Worm (Caenorhabditis elegans): ENCODE measurements around the gene gst-37.

gst-37 gene

DNA sequence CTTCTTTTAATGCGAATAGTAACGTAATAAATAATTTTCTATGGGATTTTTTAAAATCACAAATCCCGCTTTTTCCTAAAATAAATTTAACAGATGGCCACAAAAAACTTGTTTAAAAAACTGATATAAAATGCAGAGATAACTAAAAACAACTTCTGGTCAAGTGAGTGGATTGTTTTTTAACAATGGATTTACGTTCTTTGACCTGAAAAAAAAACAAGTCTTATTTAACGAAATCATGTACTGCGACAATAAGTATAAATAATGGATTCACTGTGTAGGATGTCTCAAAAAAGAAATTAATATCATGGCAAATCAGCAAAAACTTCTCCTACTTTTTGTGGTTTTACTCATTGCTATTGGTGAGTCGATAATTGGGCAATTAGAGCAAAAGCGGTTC lies 35.7 kb downstream of the gst-37 start, which contains the start of gene fipr-25:
TSS of gene fipr-25 (plus strand) at position 301 of the 400 bp plus-strand sequence.
- TF ChIP-seq ceh-16 (tag; optimal IDR thresholded peaks at IDR 0.05) = no peak
- no peak for TF ChIP-seq lin-13 (GFP tag; optimal IDR thresholded peaks at IDR 0.05)
- no peak for TF ChIP-seq R02D3.7 (tag; optimal IDR thresholded peaks at IDR 0.05)

DNA sequence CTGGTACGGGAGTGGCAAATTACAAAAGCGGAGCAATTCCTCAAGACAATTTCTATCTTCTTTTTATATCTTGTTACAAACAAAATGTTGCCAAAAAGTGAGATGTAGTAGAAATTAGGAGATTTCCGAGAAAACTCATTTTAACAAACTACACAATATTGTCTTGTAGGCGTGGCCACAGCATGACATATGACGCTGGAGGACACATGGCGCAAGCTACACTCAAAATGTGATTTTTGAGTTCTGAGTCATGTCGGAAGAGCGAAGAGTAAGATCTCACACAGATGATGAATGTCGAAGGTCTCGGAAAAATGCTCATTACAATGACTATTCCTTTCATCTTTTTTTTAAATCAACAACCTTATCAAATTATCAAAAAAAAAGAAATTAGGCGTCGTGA lies 40.0 kb downstream of the gst-37 start, which contains the start of gene Y40B10B.1:
TSS of gene Y40B10B.1 (minus strand) at position 101 of the 400 bp plus-strand sequence.
- no peak for TF ChIP-seq elt-1 (tag; optimal IDR thresholded peaks at IDR 0.05)
- no peak for TF ChIP-seq ztf-1 (GFP tag; conservative IDR thresholded peaks at IDR 0.05)
- TF ChIP-seq sma-3 (GFP tag; optimal IDR thresholded peaks at IDR 0.05) = no peak
- TF ChIP-seq nhr-237 (tag; optimal IDR thresholded peaks at IDR 0.05) = no peak
- no peak for TF ChIP-seq dmd-4 (tag; optimal IDR thresholded peaks at IDR 0.05)
- no peak for TF ChIP-seq ztf-11 (tag; optimal IDR thresholded peaks at IDR 0.05)
- TF ChIP-seq ZK546.5 (tag; optimal IDR thresholded peaks at IDR 0.05) = no peak
- no peak for TF ChIP-seq mdl-1 (tag; optimal IDR thresholded peaks at IDR 0.05)
- TF ChIP-seq ceh-82 (tag; optimal IDR thresholded peaks at IDR 0.05) = no peak
- TF ChIP-seq nhr-25 (tag; optimal IDR thresholded peaks at IDR 0.05) = no peak
- TF ChIP-seq mbf-1 (tag; optimal IDR thresholded peaks at IDR 0.05) = no peak
- no peak for TF ChIP-seq unc-55 (GFP tag; optimal IDR thresholded peaks at IDR 0.05)
- TF ChIP-seq C34F6.9 (tag; optimal IDR thresholded peaks at IDR 0.05) = no peak
- no peak for TF ChIP-seq ama-1 (optimal IDR thresholded peaks at IDR 0.05)

DNA sequence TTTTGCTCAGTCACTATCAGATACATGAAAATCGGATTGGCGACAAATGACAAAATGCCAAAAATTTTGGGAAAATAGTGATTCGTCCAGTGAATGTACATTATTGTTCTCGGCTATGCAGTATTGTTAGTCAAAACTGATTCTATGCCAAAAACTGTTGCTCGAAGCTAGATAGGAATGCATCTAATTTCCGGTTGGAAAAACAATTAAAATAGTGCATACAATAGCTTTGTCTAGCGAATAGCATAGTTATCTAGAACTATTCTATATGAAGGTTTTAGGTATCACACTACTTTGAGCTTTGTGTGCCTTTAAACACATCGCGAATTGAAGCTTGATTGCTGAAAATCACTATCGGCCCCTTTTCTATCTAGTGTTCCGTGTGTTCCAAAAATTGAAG lies 43.4 kb downstream of the gst-37 start, which contains the start of gene srj-15:
TSS of gene srj-15 (minus strand) at position 101 of the 400 bp plus-strand sequence.
- no peak for TF ChIP-seq ceh-82 (tag; optimal IDR thresholded peaks at IDR 0.05)
- TF ChIP-seq nhr-12 (tag; optimal IDR thresholded peaks at IDR 0.05) = no peak
- no peak for TF ChIP-seq elt-3 (tag; optimal IDR thresholded peaks at IDR 0.05)

DNA sequence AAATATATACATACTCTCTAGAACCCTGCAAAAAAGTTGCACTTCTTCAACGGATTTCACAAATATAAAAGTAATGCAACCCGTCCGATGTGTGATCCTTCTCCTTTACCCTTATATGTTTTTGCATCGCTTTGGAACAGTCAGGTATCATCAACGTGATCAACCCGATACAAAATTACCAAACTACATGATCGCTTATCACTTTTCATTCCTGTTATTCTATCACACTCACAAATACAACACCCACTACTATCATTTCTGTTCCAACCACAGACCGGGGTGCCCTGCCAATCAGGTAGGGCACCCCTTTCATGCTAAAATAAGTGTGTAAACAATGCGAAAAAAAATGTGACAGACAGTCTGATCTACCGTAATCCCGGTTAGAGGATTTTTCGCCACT lies 45.5 kb downstream of the gst-37 start:
- no peak for TF ChIP-seq skn-1 (tag; optimal IDR thresholded peaks at IDR 0.05)
- TF ChIP-seq ceh-82 (tag; optimal IDR thresholded peaks at IDR 0.05) = no peak
- TF ChIP-seq zag-1 (tag; optimal IDR thresholded peaks at IDR 0.05) = no peak
- no peak for TF ChIP-seq nhr-11 (tag; optimal IDR thresholded peaks at IDR 0.05)
- no peak for TF ChIP-seq gmeb-1 (tag; optimal IDR thresholded peaks at IDR 0.05)
- TF ChIP-seq nhr-77 (tag; optimal IDR thresholded peaks at IDR 0.05) = no peak
- no peak for TF ChIP-seq dmd-4 (tag; optimal IDR thresholded peaks at IDR 0.05)
- no peak for TF ChIP-seq nhr-12 (tag; optimal IDR thresholded peaks at IDR 0.05)
- TF ChIP-seq Y55F3AM.14 (GFP tag; optimal IDR thresholded peaks at IDR 0.05) = no peak
- no peak for TF ChIP-seq nhr-23 (tag; optimal IDR thresholded peaks at IDR 0.05)
- TF ChIP-seq sma-9 (GFP tag; optimal IDR thresholded peaks at IDR 0.05) = no peak
- TF ChIP-seq sma-9 (tag; optimal IDR thresholded peaks at IDR 0.05) = no peak
- no peak for TF ChIP-seq R02D3.7 (tag; optimal IDR thresholded peaks at IDR 0.05)

DNA sequence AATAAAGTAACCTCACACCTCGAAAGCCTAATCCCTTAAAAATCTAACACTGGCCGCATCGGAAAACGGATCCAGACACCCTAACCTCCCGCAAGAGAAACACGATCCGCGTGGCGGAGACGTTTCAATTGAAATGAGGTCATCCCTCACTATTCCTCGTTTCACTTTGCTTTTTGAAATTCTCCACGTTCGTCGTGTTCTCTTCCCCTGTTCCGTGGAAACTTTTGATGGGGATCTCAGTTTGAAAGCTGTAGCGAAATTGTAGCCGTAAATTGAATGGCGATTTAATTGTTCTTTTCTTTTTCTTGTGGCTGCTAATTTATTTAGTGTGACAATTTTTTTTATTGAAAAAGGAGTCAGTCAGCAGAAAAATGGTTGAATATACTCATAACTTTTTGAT lies 47.4 kb downstream of the gst-37 start:
- no peak for TF ChIP-seq lsy-2 (tag; optimal IDR thresholded peaks at IDR 0.05)
- no peak for TF ChIP-seq ama-1 (optimal IDR thresholded peaks at IDR 0.05)
- no peak for TF ChIP-seq mab-5 (tag; optimal IDR thresholded peaks at IDR 0.05)
- no peak for TF ChIP-seq gmeb-1 (tag; optimal IDR thresholded peaks at IDR 0.05)
- TF ChIP-seq dmd-4 (tag; optimal IDR thresholded peaks at IDR 0.05) = no peak
- TF ChIP-seq nhr-23 (tag; optimal IDR thresholded peaks at IDR 0.05) = no peak
- TF ChIP-seq F13H6.1 (tag; optimal IDR thresholded peaks at IDR 0.05) = no peak
- no peak for TF ChIP-seq alr-1 (tag; optimal IDR thresholded peaks at IDR 0.05)
- TF ChIP-seq nhr-25 (tag; optimal IDR thresholded peaks at IDR 0.05) = no peak
- no peak for TF ChIP-seq Y55F3AM.14 (GFP tag; optimal IDR thresholded peaks at IDR 0.05)
- no peak for TF ChIP-seq mdl-1 (tag; optimal IDR thresholded peaks at IDR 0.05)
- no peak for TF ChIP-seq R02D3.7 (tag; optimal IDR thresholded peaks at IDR 0.05)
- TF ChIP-seq nhr-129 (tag; optimal IDR thresholded peaks at IDR 0.05) = no peak
- TF ChIP-seq nhr-10 (tag; optimal IDR thresholded peaks at IDR 0.05) = no peak
- TF ChIP-seq sma-3 (GFP tag; optimal IDR thresholded peaks at IDR 0.05) = no peak
- TF ChIP-seq snpc-4 (tag; optimal IDR thresholded peaks at IDR 0.05) = no peak
- no peak for TF ChIP-seq ztf-4 (tag; optimal IDR thresholded peaks at IDR 0.05)
- no peak for TF ChIP-seq zag-1 (tag; optimal IDR thresholded peaks at IDR 0.05)
